Worm (Caenorhabditis elegans) whole organism, midembryonic: ENCODE data around the gene cra-1.

Source experiments
- T22C8.4 ChIP-seq: fragments of 200-800 bp; sonication (Bioruptor generic); IDR thresholded peaks from 2 replicates; pipeline ENCODE4 v1.3.6; 2022; ENCODE audit warnings: missing genetic modification characterization, missing compliant biosample characterization
- cog-1 ChIP-seq: sonication (generic microtip); optimal IDR thresholded peaks from 2 replicates; lab custom pipeline; 2016; ENCODE audit warnings: missing genetic modification characterization, missing compliant biosample characterization
- flt-1 ChIP-seq: fragments of 200-800 bp; sonication (Bioruptor generic); IDR thresholded peaks from 2 replicates; pipeline ENCODE4 v1.3.6; 2022; ENCODE audit warnings: missing genetic modification characterization, missing compliant biosample characterization
- klf-2 ChIP-seq: fragments of 200-800 bp; sonication (Bioruptor generic); conservative IDR thresholded peaks from 2 replicates; pipeline ENCODE4 v1.3.6; 2022; ENCODE audit warnings: missing genetic modification reagents, missing genetic modification characterization, missing compliant biosample characterization
- med-1 ChIP-seq: sonication (generic microtip); optimal IDR thresholded peaks from 2 replicates; lab custom pipeline; 2017; ENCODE audit warnings: missing genetic modification characterization, mild to moderate bottlenecking, missing compliant biosample characterization, antibody characterized with exemption, missing genetic modification reagents; ENCODE audit not compliant: insufficient read depth
- ref-1 ChIP-seq: fragments of 200-800 bp; sonication (Bioruptor generic); conservative IDR thresholded peaks from 2 replicates; pipeline ENCODE4 v1.3.6; 2022; ENCODE audit warnings: missing genetic modification reagents, missing genetic modification characterization, missing compliant biosample characterization
- tab-1 ChIP-seq: fragments of 200-800 bp; sonication (Bioruptor generic); IDR thresholded peaks from 2 replicates; pipeline ENCODE4 v1.3.6; 2022; ENCODE audit warnings: missing genetic modification characterization, missing compliant biosample characterization
- ztf-23 ChIP-seq: fragments of 200-800 bp; sonication (Bioruptor generic); IDR thresholded peaks from 2 replicates; pipeline ENCODE4 v1.3.6; 2022; ENCODE audit warnings: missing genetic modification reagents, missing genetic modification characterization, missing compliant biosample characterization
- ztf-29 ChIP-seq: fragments of 200-800 bp; sonication (Bioruptor generic); IDR thresholded peaks from 2 replicates; pipeline ENCODE4 v1.3.6; 2022; ENCODE audit warnings: missing genetic modification reagents, missing genetic modification characterization, missing compliant biosample characterization

DNA sequence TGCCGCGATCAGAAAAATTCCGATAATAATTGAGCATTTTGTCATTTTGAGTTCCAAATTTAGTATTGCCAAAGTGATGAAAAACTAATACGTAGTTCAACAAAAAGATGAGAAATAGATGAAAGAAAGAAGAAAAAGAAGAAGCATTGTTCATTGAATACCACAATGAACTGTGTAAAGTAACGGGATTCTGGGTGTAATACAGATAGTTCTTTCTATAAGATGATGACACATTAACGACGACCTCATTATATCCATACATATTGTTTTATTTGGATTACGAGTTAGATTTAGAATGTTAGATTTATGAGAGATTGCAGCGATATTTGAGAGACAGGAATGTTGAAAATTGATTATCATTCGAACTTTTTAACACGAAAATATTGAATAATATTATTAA lies 22.3 kb upstream of the cra-1 start, which contains the start of gene K04C2.5:
- TF ChIP-seq T22C8.4 (no peak), ztf-29 (GFP tag; lab: Robert Waterston, UW) (no peak), tab-1 (GFP tag; lab: Robert Waterston, UW) (no peak), ref-1 (no peak), klf-2 (GFP tag; lab: Robert Waterston, UW) (no peak), flt-1 (no peak), cog-1 (tag; lab: Kevin White, UChicago) (no peak), med-1 (GFP tag; lab: Kevin White, UChicago) (no peak), ztf-23 (no peak)
